Worm (Caenorhabditis elegans) whole organism, L2 larva: ENCODE measurements around the gene nas-23.

Experiments
- C34F6.9 ChIP-seq: fragments of 150-350 bp; optimal IDR thresholded peaks from 2 replicates; lab custom pipeline; 2014; ENCODE audit warnings: missing biosample characterization, missing genetic modification characterization
- Y55F3AM.14 ChIP-seq: fragments of 200-800 bp; sonication (Bioruptor generic); optimal IDR thresholded peaks from 2 replicates; lab custom pipeline; 2018; ENCODE audit warnings: mild to moderate bottlenecking, missing genetic modification characterization, missing compliant biosample characterization
- ZK546.5 ChIP-seq: sonication (generic microtip); optimal IDR thresholded peaks from 2 replicates; lab custom pipeline; 2017; ENCODE audit warnings: missing biosample characterization, missing genetic modification characterization
- alr-1 ChIP-seq: fragments of 150-350 bp; optimal IDR thresholded peaks from 2 replicates; lab custom pipeline; 2014; ENCODE audit warnings: missing biosample characterization, missing genetic modification characterization
- aly-2 ChIP-seq: fragments of 150-350 bp; optimal IDR thresholded peaks from 2 replicates; lab custom pipeline; 2014; ENCODE audit warnings: missing biosample characterization, missing genetic modification characterization
- blmp-1 ChIP-seq: sonication (generic microtip); optimal IDR thresholded peaks from 2 replicates; lab custom pipeline; 2017; ENCODE audit warnings: missing genetic modification characterization, mild to moderate bottlenecking, missing compliant biosample characterization, antibody characterized with exemption, moderate library complexity; ENCODE audit not compliant: insufficient read depth
- ceh-82 ChIP-seq: fragments of 150-350 bp; optimal IDR thresholded peaks from 2 replicates; lab custom pipeline; 2014; ENCODE audit warnings: missing biosample characterization, missing genetic modification characterization
- crh-2 ChIP-seq: sonication (generic microtip); optimal IDR thresholded peaks from 2 replicates; lab custom pipeline; 2017; ENCODE audit warnings: missing biosample characterization, missing genetic modification characterization
- egl-27 ChIP-seq: sonication (generic microtip); optimal IDR thresholded peaks from 3 replicates; lab custom pipeline; 2017; ENCODE audit warnings: missing biosample characterization, missing genetic modification reagents, missing genetic modification characterization
- elt-1 ChIP-seq: fragments of 150-350 bp; optimal IDR thresholded peaks from 2 replicates; lab custom pipeline; 2014; ENCODE audit warnings: missing biosample characterization, missing genetic modification characterization
- elt-3 ChIP-seq: sonication (generic microtip); optimal IDR thresholded peaks from 2 replicates; lab custom pipeline; 2017; ENCODE audit warnings: missing biosample characterization, missing genetic modification characterization
- fos-1 ChIP-seq: fragments of 150-350 bp; optimal IDR thresholded peaks from 2 replicates; lab custom pipeline; 2014; ENCODE audit warnings: missing biosample characterization, missing genetic modification characterization
- gmeb-1 ChIP-seq: fragments of 150-350 bp; optimal IDR thresholded peaks from 2 replicates; lab custom pipeline; 2014; ENCODE audit warnings: missing biosample characterization, missing genetic modification characterization
- lin-11 ChIP-seq: fragments of 150-350 bp; sonication (generic microtip); optimal IDR thresholded peaks from 2 replicates; lab custom pipeline; 2014; ENCODE audit warnings: missing biosample characterization, missing genetic modification characterization, inconsistent platforms, mixed read lengths
- lin-39 ChIP-seq: fragments of 150-350 bp; optimal IDR thresholded peaks from 2 replicates; lab custom pipeline; 2014; ENCODE audit warnings: missing biosample characterization, missing genetic modification reagents, missing genetic modification characterization
- lsy-2 ChIP-seq, 2 experiments: fragments of 150-350 bp in 1 of 2; sonication (generic microtip) in 1 of 2; optimal IDR thresholded peaks; 2 replicates each; lab custom pipeline; 2014 to 2017; ENCODE audit warnings: missing biosample characterization in 2 of 2, missing genetic modification characterization in 2 of 2
- mdl-1 ChIP-seq, 2 experiments: fragments of 150-350 bp in 1 of 2; sonication (generic microtip) in 1 of 2; optimal IDR thresholded peaks; 2 replicates each; lab custom pipeline; 2017; ENCODE audit warnings: missing biosample characterization in 2 of 2, missing genetic modification characterization in 2 of 2
- nhr-129 ChIP-seq: fragments of 150-350 bp; optimal IDR thresholded peaks from 2 replicates; lab custom pipeline; 2014; ENCODE audit warnings: missing biosample characterization, missing genetic modification characterization
- nhr-21 ChIP-seq: fragments of 150-350 bp; optimal IDR thresholded peaks from 2 replicates; lab custom pipeline; 2014; ENCODE audit warnings: missing biosample characterization, missing genetic modification characterization
- nhr-23 ChIP-seq: fragments of 150-350 bp; optimal IDR thresholded peaks from 2 replicates; lab custom pipeline; 2014; ENCODE audit warnings: missing biosample characterization, missing genetic modification reagents, missing genetic modification characterization
- nhr-237 ChIP-seq: fragments of 150-350 bp; optimal IDR thresholded peaks from 2 replicates; lab custom pipeline; 2014; ENCODE audit warnings: missing biosample characterization, missing genetic modification characterization
- nhr-25 ChIP-seq: fragments of 150-350 bp; sonication (generic microtip); optimal IDR thresholded peaks from 3 replicates; lab custom pipeline; 2014; ENCODE audit warnings: missing biosample characterization, missing genetic modification characterization
- nhr-77 ChIP-seq: fragments of 150-350 bp; optimal IDR thresholded peaks from 2 replicates; lab custom pipeline; 2014; ENCODE audit warnings: missing biosample characterization, missing genetic modification characterization
- peb-1 ChIP-seq: fragments of 150-350 bp; optimal IDR thresholded peaks from 2 replicates; lab custom pipeline; 2014; ENCODE audit warnings: missing biosample characterization, missing genetic modification characterization
- skn-1 ChIP-seq: sonication (generic microtip); optimal IDR thresholded peaks from 2 replicates; lab custom pipeline; 2017; ENCODE audit warnings: missing biosample characterization, missing genetic modification characterization
- sma-9 ChIP-seq, 2 experiments: fragments of 150-350 bp in 1 of 2; sonication (generic microtip) in 1 of 2; optimal IDR thresholded peaks; 2 replicates each; lab custom pipeline; 2014 to 2016; ENCODE audit warnings: missing genetic modification characterization in 2 of 2, mild to moderate bottlenecking in 1 of 2, missing biosample characterization in 1 of 2, missing compliant biosample characterization in 1 of 2, missing genetic modification reagents in 1 of 2, moderate library complexity in 1 of 2
- snpc-4 ChIP-seq: fragments of 150-350 bp; optimal IDR thresholded peaks from 2 replicates; lab custom pipeline; 2014; ENCODE audit warnings: missing biosample characterization, missing genetic modification characterization
- unc-39 ChIP-seq: fragments of 150-350 bp; optimal IDR thresholded peaks from 2 replicates; lab custom pipeline; 2014; ENCODE audit warnings: missing biosample characterization, missing genetic modification characterization
- unc-55 ChIP-seq: fragments of 150-350 bp; sonication (generic microtip); optimal IDR thresholded peaks from 3 replicates; lab custom pipeline; 2014; ENCODE audit warnings: missing biosample characterization, missing genetic modification reagents, missing genetic modification characterization
- unc-62 ChIP-seq: fragments of 150-350 bp; optimal IDR thresholded peaks from 2 replicates; lab custom pipeline; 2014; ENCODE audit warnings: missing biosample characterization, missing genetic modification reagents, missing genetic modification characterization
- zag-1 ChIP-seq: fragments of 150-350 bp; optimal IDR thresholded peaks from 2 replicates; lab custom pipeline; 2014; ENCODE audit warnings: missing biosample characterization, missing genetic modification characterization
- ztf-1 ChIP-seq: fragments of 200-800 bp; sonication (Bioruptor generic); conservative IDR thresholded peaks from 2 replicates; pipeline ENCODE4 v1.3.6; 2022; ENCODE audit warnings: missing genetic modification characterization, missing compliant biosample characterization
- ztf-11 ChIP-seq: sonication (generic microtip); optimal IDR thresholded peaks from 2 replicates; lab custom pipeline; 2017; ENCODE audit warnings: missing biosample characterization, missing genetic modification characterization
- ztf-4 ChIP-seq: fragments of 150-350 bp; optimal IDR thresholded peaks from 2 replicates; lab custom pipeline; 2014; ENCODE audit warnings: missing biosample characterization, missing genetic modification characterization

The nas-23 gene

ce11 chrII:7478487-7479234, 14.8 kb downstream of the nas-23 start, which contains the start of the genes aka-1 and ubc-6 (continued):
- TF ChIP-seq aly-2 (tag; lab: Kevin White, UChicago) (no peak), fos-1 (tag; lab: Kevin White, UChicago) (peak; percentile 68), elt-1 (tag; lab: Kevin White, UChicago) (no peak), nhr-129 (tag; lab: Kevin White, UChicago) (peak; percentile 84), peb-1 (tag; lab: Kevin White, UChicago) (no peak), snpc-4 (peak; percentile 33)

ce11 chrII:7469318-7469717, 24.2 kb downstream of the nas-23 start:
- TF ChIP-seq nhr-21 (no peak), blmp-1 (tag; lab: Kevin White, UChicago) (no peak), mdl-1 (tag; optimal IDR thresholded peaks at IDR 0.05; lab: Kevin White, UChicago) (no peak), C34F6.9 (no peak), nhr-237 (tag; lab: Kevin White, UChicago) (no peak), snpc-4 (no peak), ceh-82 (tag; lab: Kevin White, UChicago) (no peak), lin-11 (no peak), nhr-77 (no peak), egl-27 (tag; lab: Kevin White, UChicago) (no peak), nhr-23 (no peak), nhr-25 (tag; lab: Kevin White, UChicago) (no peak), unc-39 (no peak), ztf-4 (tag; lab: Kevin White, UChicago) (no peak), lin-39 (tag; lab: Kevin White, UChicago) (no peak), alr-1 (no peak), zag-1 (tag; lab: Kevin White, UChicago) (no peak)

- TF ChIP-seq unc-55 (GFP tag; lab: Kevin White, UChicago) (peak; percentile 8), nhr-237 (tag; lab: Kevin White, UChicago) (no peak)
Measured at ce11 chrII:7465519-7465918, 28.0 kb downstream of the nas-23 start, which contains the start of gene sro-1. Gene sro-1 (minus strand): TSS chrII:7465619.

- TF ChIP-seq ztf-4 (tag; lab: Kevin White, UChicago): no peak
- TF ChIP-seq elt-1 (tag; lab: Kevin White, UChicago): no peak
- TF ChIP-seq unc-39: no peak
- no peak for TF ChIP-seq lin-11
- TF ChIP-seq blmp-1 (tag; lab: Kevin White, UChicago): no peak
- TF ChIP-seq nhr-129 (tag; lab: Kevin White, UChicago): no peak
- no peak for TF ChIP-seq skn-1
Measured at ce11 chrII:7459205-7459604, 34.3 kb downstream of the nas-23 start, which contains the start of gene D1022.2. Gene D1022.2 (plus strand): TSS chrII:7459505.

ce11 chrII:7458706-7459105, 34.8 kb downstream of the nas-23 start, which contains the start of gene D1022.5:
Gene D1022.5 (minus strand): TSS chrII:7458806.
- TF ChIP-seq egl-27 (tag; lab: Kevin White, UChicago): no peak
- TF ChIP-seq mdl-1 (tag; optimal IDR thresholded peaks at IDR 0.05; lab: Kevin White, UChicago): no peak
- no peak for TF ChIP-seq unc-39
- TF ChIP-seq ztf-11 (tag; lab: Kevin White, UChicago): no peak
- TF ChIP-seq lsy-2 (tag; optimal IDR thresholded peaks at IDR 0.05; lab: Kevin White, UChicago): no peak

- TF ChIP-seq sma-9 (GFP tag; optimal IDR thresholded peaks at IDR 0.05; lab: Kevin White, UChicago): peak; percentile 68
- TF ChIP-seq sma-9 (tag; optimal IDR thresholded peaks at IDR 0.05; lab: Kevin White, UChicago): no peak
- no peak for TF ChIP-seq nhr-21
- TF ChIP-seq nhr-77: no peak
- TF ChIP-seq elt-3 (tag; lab: Kevin White, UChicago): no peak
- peak; percentile 37 for TF ChIP-seq gmeb-1 (tag; lab: Kevin White, UChicago)
- TF ChIP-seq unc-62 (GFP tag; lab: Kevin White, UChicago): no peak
- no peak for TF ChIP-seq Y55F3AM.14
- TF ChIP-seq crh-2 (tag; lab: Kevin White, UChicago): peak; percentile 38
- no peak for TF ChIP-seq zag-1 (tag; lab: Kevin White, UChicago)
- TF ChIP-seq nhr-25 (tag; lab: Kevin White, UChicago): no peak
- TF ChIP-seq blmp-1 (tag; lab: Kevin White, UChicago): peak; percentile 56
- TF ChIP-seq nhr-23: no peak
- TF ChIP-seq aly-2 (tag; lab: Kevin White, UChicago): no peak
- peak; percentile 57 for TF ChIP-seq fos-1 (tag; lab: Kevin White, UChicago)
- no peak for TF ChIP-seq snpc-4
- TF ChIP-seq nhr-129 (tag; lab: Kevin White, UChicago): no peak
- peak; percentile 33 for TF ChIP-seq C34F6.9
- TF ChIP-seq ZK546.5 (tag; lab: Kevin White, UChicago): no peak
- TF ChIP-seq lin-39 (tag; lab: Kevin White, UChicago): no peak
- TF ChIP-seq ztf-1: no peak
Measured at ce11 chrII:7457210-7457609, 36.3 kb downstream of the nas-23 start, which contains the start of gene D1022.4. Gene D1022.4 (minus strand): TSS chrII:7457292.
